Fruit fly (Drosophila melanogaster) Kc167 (cell line): Measurements from ENCODE around the gene CG8051.

ENCODE experiments used
- Myc ChIP-seq: fragments of >200 bp; optimal IDR thresholded peaks from 2 replicates; lab custom pipeline; 2017; ENCODE audit warnings: missing external identifiers
- Sin3A ChIP-seq: fragments of >200 bp; optimal IDR thresholded peaks from 2 replicates; lab custom pipeline; 2018; ENCODE audit warnings: missing external identifiers
- h ChIP-seq: fragments of >200 bp; optimal IDR thresholded peaks from 3 replicates; lab custom pipeline; 2018; ENCODE audit warnings: missing external identifiers
- insv ChIP-seq: fragments of >200 bp; optimal IDR thresholded peaks from 3 replicates; lab custom pipeline; 2018; ENCODE audit warnings: missing external identifiers
- psq ChIP-seq: fragments of >200 bp; optimal IDR thresholded peaks from 2 replicates; lab custom pipeline; 2017; ENCODE audit warnings: missing external identifiers
- ttk ChIP-seq: sonication (Bioruptor generic); optimal IDR thresholded peaks from 2 replicates; lab custom pipeline; 2017; ENCODE audit warnings: missing external identifiers

- TF ChIP-seq h (lab: Kevin White, UChicago): no peak
- TF ChIP-seq Sin3A (lab: Kevin White, UChicago): no peak
- TF ChIP-seq psq: no peak
- TF ChIP-seq Myc (lab: Kevin White, UChicago): no peak
- no peak for TF ChIP-seq ttk (lab: Kevin White, UChicago)
- TF ChIP-seq insv (lab: Kevin White, UChicago): no peak
These were observed 9.6 kb downstream of the CG8051 start, which contains the start of gene CG8034 for dm6 chrX:19297899-19298784.
